Worm (Caenorhabditis elegans) whole organism, L4 larva: ENCODE data around the gene rpl-42.
"Not testable (repeated sequence)": the region's sequence is repeated elsewhere in the genome, so short reads cannot be mapped to it uniquely, and the experiment has no call there.

Experiments
- D1046.2 ChIP-seq: fragments of 200-800 bp; sonication (Bioruptor generic); IDR thresholded peaks from 2 replicates; pipeline ENCODE4 v1.3.6; 2022; ENCODE audit warnings: missing genetic modification characterization, missing compliant biosample characterization
- F26F4.8 ChIP-seq: fragments of 200-800 bp; sonication (Bioruptor generic); conservative IDR thresholded peaks from 2 replicates; pipeline ENCODE4 v1.3.6; 2022; ENCODE audit warnings: missing genetic modification characterization, missing compliant biosample characterization
- F37D6.2 ChIP-seq: sonication (generic microtip); optimal IDR thresholded peaks from 2 replicates; lab custom pipeline; 2016; ENCODE audit warnings: mild to moderate bottlenecking, missing genetic modification characterization, missing compliant biosample characterization
- F49E8.2 ChIP-seq: sonication (generic microtip); optimal IDR thresholded peaks from 2 replicates; lab custom pipeline; 2016; ENCODE audit warnings: missing compliant biosample characterization, mild to moderate bottlenecking, missing genetic modification characterization, borderline replicate concordance
- Y5F2A.4 ChIP-seq: fragments of 200-800 bp; sonication (Bioruptor generic); optimal IDR thresholded peaks from 2 replicates; lab custom pipeline; 2018; ENCODE audit warnings: mild to moderate bottlenecking, missing genetic modification characterization, missing compliant biosample characterization
- aha-1 ChIP-seq: fragments of 150-350 bp; peaks from one replicate; lab custom pipeline; 2014; ENCODE audit warnings: missing biosample characterization, missing genetic modification characterization
- attf-4 ChIP-seq: sonication (generic microtip); optimal IDR thresholded peaks from 3 replicates; lab custom pipeline; 2017; ENCODE audit warnings: missing biosample characterization, missing genetic modification characterization
- ces-1 ChIP-seq: fragments of 150-350 bp; sonication (generic microtip); optimal IDR thresholded peaks from 4 replicates; lab custom pipeline; 2014; ENCODE audit warnings: missing biosample characterization, missing genetic modification reagents, missing genetic modification characterization
- daf-19 ChIP-seq: fragments of 200-800 bp; sonication (Bioruptor generic); conservative IDR thresholded peaks from 2 replicates; pipeline ENCODE4 v1.3.6; 2022; ENCODE audit warnings: missing genetic modification characterization, missing compliant biosample characterization
- dmd-6 ChIP-seq: fragments of 200-800 bp; sonication (Bioruptor generic); IDR thresholded peaks from 2 replicates; pipeline ENCODE4 v1.3.6; 2022; ENCODE audit warnings: missing genetic modification reagents, missing genetic modification characterization, missing compliant biosample characterization
- dpl-1 ChIP-seq: fragments of 150-350 bp; optimal IDR thresholded peaks from 2 replicates; lab custom pipeline; 2014; ENCODE audit warnings: missing biosample characterization, missing genetic modification reagents, missing genetic modification characterization
- duxl-1 ChIP-seq: sonication (generic microtip); optimal IDR thresholded peaks from 2 replicates; lab custom pipeline; 2016; ENCODE audit warnings: mild to moderate bottlenecking, missing genetic modification characterization, moderate library complexity, missing compliant biosample characterization; ENCODE audit not compliant: poor library complexity
- egl-43 ChIP-seq: fragments of 200-800 bp; sonication (Bioruptor generic); IDR thresholded peaks from 2 replicates; pipeline ENCODE4 v1.3.6; 2022; ENCODE audit warnings: missing genetic modification reagents, missing genetic modification characterization, missing compliant biosample characterization
- fkh-10 ChIP-seq: fragments of 150-350 bp; optimal IDR thresholded peaks from 2 replicates; lab custom pipeline; 2014; ENCODE audit warnings: missing biosample characterization, missing genetic modification reagents, missing genetic modification characterization
- gei-8 ChIP-seq: fragments of 200-800 bp; sonication (Bioruptor generic); optimal IDR thresholded peaks from 2 replicates; lab custom pipeline; 2018; ENCODE audit warnings: mild to moderate bottlenecking, missing genetic modification characterization, missing compliant biosample characterization
- hmg-1.1 ChIP-seq: fragments of 200-800 bp; sonication (Bioruptor generic); IDR thresholded peaks from 2 replicates; pipeline ENCODE4 v1.3.6; 2022; ENCODE audit warnings: missing genetic modification reagents, missing genetic modification characterization, missing compliant biosample characterization
- lsy-2 ChIP-seq, 2 experiments: fragments of 150-350 bp in 1 of 2; sonication (generic microtip) in 1 of 2; optimal IDR thresholded peaks; 2 replicates each; lab custom pipeline; 2014 to 2017; ENCODE audit warnings: missing biosample characterization in 2 of 2, missing genetic modification characterization in 2 of 2
- madf-9 ChIP-seq: fragments of 200-800 bp; sonication (Bioruptor generic); conservative IDR thresholded peaks from 2 replicates; pipeline ENCODE4 v1.3.6; 2022; ENCODE audit warnings: missing genetic modification reagents, missing genetic modification characterization, missing compliant biosample characterization
- mep-1 ChIP-seq: fragments of 150-350 bp; sonication (generic microtip); optimal IDR thresholded peaks from 3 replicates; lab custom pipeline; 2014; ENCODE audit warnings: missing biosample characterization, missing genetic modification characterization
- nhr-237 ChIP-seq: sonication (generic microtip); optimal IDR thresholded peaks from 2 replicates; lab custom pipeline; 2017; ENCODE audit warnings: missing biosample characterization, missing genetic modification characterization
- nhr-28 ChIP-seq: fragments of 150-350 bp; optimal IDR thresholded peaks from 2 replicates; lab custom pipeline; 2014; ENCODE audit warnings: missing biosample characterization, missing genetic modification characterization
- nhr-41 ChIP-seq: fragments of 200-800 bp; sonication (Bioruptor generic); IDR thresholded peaks from 2 replicates; pipeline ENCODE4 v1.3.6; 2022; ENCODE audit warnings: missing genetic modification reagents, missing genetic modification characterization, missing compliant biosample characterization
- nhr-42 ChIP-seq: fragments of 200-800 bp; sonication (Bioruptor generic); IDR thresholded peaks from 2 replicates; pipeline ENCODE4 v1.3.6; 2022; ENCODE audit warnings: missing genetic modification characterization, missing compliant biosample characterization
- rbr-2 ChIP-seq: sonication (generic microtip); optimal IDR thresholded peaks from 2 replicates; lab custom pipeline; 2016; ENCODE audit warnings: missing genotype, missing genetic modification characterization, missing compliant biosample characterization
- spr-1 ChIP-seq: sonication (generic microtip); optimal IDR thresholded peaks from 2 replicates; lab custom pipeline; 2016; ENCODE audit warnings: mild to moderate bottlenecking, missing genetic modification characterization, missing compliant biosample characterization
- spr-3 ChIP-seq: fragments of 200-800 bp; sonication (Bioruptor generic); optimal IDR thresholded peaks from 2 replicates; lab custom pipeline; 2018; ENCODE audit warnings: mild to moderate bottlenecking, missing genetic modification characterization, missing compliant biosample characterization
- unc-62 ChIP-seq, 3 experiments: fragments of 150-350 bp in 1 of 3; sonication (generic microtip); optimal IDR thresholded peaks in 2 of 3; peaks in 1 of 3; 1 replicate in 1 of 3; 2 replicates in 2 of 3; lab custom pipeline; 2014 to 2017; ENCODE audit warnings: missing biosample characterization in 3 of 3, missing genetic modification characterization in 3 of 3, missing genetic modification reagents in 3 of 3, missing genotype in 1 of 3
- zag-1 ChIP-seq: fragments of 150-350 bp; optimal IDR thresholded peaks from 2 replicates; lab custom pipeline; 2014; ENCODE audit warnings: missing biosample characterization, missing genetic modification characterization
- zfp-2 ChIP-seq: sonication (generic microtip); optimal IDR thresholded peaks from 2 replicates; lab custom pipeline; 2016; ENCODE audit warnings: mild to moderate bottlenecking, missing genetic modification characterization, missing compliant biosample characterization
- zip-2 ChIP-seq: fragments of 150-350 bp; optimal IDR thresholded peaks from 2 replicates; lab custom pipeline; 2014; ENCODE audit warnings: missing biosample characterization, missing genetic modification characterization
- ztf-11 ChIP-seq: fragments of 150-350 bp; optimal IDR thresholded peaks from 2 replicates; lab custom pipeline; 2014; ENCODE audit warnings: missing biosample characterization, missing genetic modification characterization
- ztf-7 ChIP-seq: fragments of 150-350 bp; optimal IDR thresholded peaks from 2 replicates; lab custom pipeline; 2014; ENCODE audit warnings: missing biosample characterization, missing genetic modification characterization

rpl-42 gene

DNA sequence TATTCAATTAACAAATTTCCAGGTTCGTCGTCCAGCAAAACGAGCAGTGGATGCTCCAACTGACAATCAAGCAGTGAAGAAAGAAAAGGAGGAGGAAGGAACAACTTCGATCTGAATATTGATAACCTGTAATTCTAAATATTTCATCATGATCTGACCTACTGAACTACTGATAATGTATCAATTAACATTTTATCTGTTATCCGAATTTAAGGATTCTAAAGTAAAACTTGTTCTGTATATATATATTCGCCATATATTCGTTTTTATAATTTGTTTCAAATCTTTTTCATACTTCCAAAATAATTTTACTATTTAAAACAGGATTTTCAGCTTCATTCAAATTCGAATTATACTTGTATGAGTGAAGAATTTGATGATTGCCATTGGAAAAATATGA, 15.3 kb downstream of the rpl-42 start, which contains the start of gene apc-17:
TSS of gene apc-17 (plus strand) at position 301 of the 400 bp plus-strand sequence.
- TF ChIP-seq ces-1 (GFP tag; lab: Kevin White, UChicago) (no peak), madf-9 (GFP tag; lab: Robert Waterston, UW) (no peak), attf-4 (tag; lab: Kevin White, UChicago) (no peak), daf-19 (GFP tag; lab: Robert Waterston, UW) (no peak), dmd-6 (no peak), spr-1 (tag; lab: Kevin White, UChicago) (no peak), gei-8 (GFP tag; lab: Kevin White, UChicago) (no peak), zip-2 (no peak), mep-1 (tag; lab: Kevin White, UChicago) (no peak), unc-62 (GFP tag; optimal IDR thresholded peaks at IDR 0.05 in 1 of 2; lab: Kevin White, UChicago) (no peak), unc-62 (tag; optimal IDR thresholded peaks at IDR 0.05; lab: Kevin White, UChicago) (no peak), D1046.2 (no peak), zfp-2 (tag; lab: Kevin White, UChicago) (no peak)

- peak in 1 of 2 experiments; percentile 97 for TF ChIP-seq unc-62 (GFP tag; optimal IDR thresholded peaks at IDR 0.05 in 1 of 2; lab: Kevin White, UChicago)
- TF ChIP-seq unc-62 (tag; optimal IDR thresholded peaks at IDR 0.05; lab: Kevin White, UChicago): no peak
- no peak for TF ChIP-seq rbr-2 (tag; lab: Kevin White, UChicago)
- no peak for TF ChIP-seq zip-2
- no peak for TF ChIP-seq F26F4.8 (GFP tag; lab: Robert Waterston, UW)
Observed at ce11 chrII:11110419-11110818, 17.9 kb downstream of the rpl-42 start.

ce11 chrII:11111107-11111506, 18.6 kb downstream of the rpl-42 start, which contains the start of gene glb-4:
glb-4 (minus strand) TSS chrII:11111207.
- TF ChIP-seq fkh-10 (GFP tag; lab: Kevin White, UChicago) (no peak), nhr-41 (GFP tag; lab: Robert Waterston, UW) (no peak), ztf-7 (no peak), egl-43 (GFP tag; lab: Robert Waterston, UW) (no peak), spr-3 (no peak), mep-1 (tag; lab: Kevin White, UChicago) (no peak), attf-4 (tag; lab: Kevin White, UChicago) (no peak), hmg-1.1 (no peak), aha-1 (tag; lab: Kevin White, UChicago) (no peak), nhr-237 (tag; lab: Kevin White, UChicago) (no peak), dpl-1 (GFP tag; lab: Kevin White, UChicago) (no peak), zag-1 (tag; lab: Kevin White, UChicago) (no peak), nhr-42 (GFP tag; lab: Robert Waterston, UW) (no peak), Y5F2A.4 (GFP tag; lab: Kevin White, UChicago) (no peak), ztf-11 (no peak), F49E8.2 (tag; lab: Kevin White, UChicago) (no peak), rbr-2 (tag; lab: Kevin White, UChicago) (no peak)
- TF ChIP-seq, all 104 proteins: peak for 0

- TF ChIP-seq aha-1 (tag; lab: Kevin White, UChicago): peak; percentile 5
- TF ChIP-seq F37D6.2: no peak
Observed at ce11 chrII:11112419-11112818, 19.9 kb downstream of the rpl-42 start, which contains the start of gene mat-2. mat-2 (plus strand) TSS chrII:11112719.

- TF ChIP-seq nhr-28 (tag; lab: Kevin White, UChicago); duxl-1 (tag; lab: Kevin White, UChicago); lsy-2 (tag; optimal IDR thresholded peaks at IDR 0.05; lab: Kevin White, UChicago): not testable (repeated sequence)
Observed at ce11 chrII:11121800-11122199, 29.3 kb downstream of the rpl-42 start, which contains the start of gene W10C6.2. W10C6.2 (minus strand) TSS chrII:11121900.
